Worm (Caenorhabditis elegans) whole organism, L1 larva: ENCODE results near the gene dap-3.

Experiments used
- C34B4.2 ChIP-seq: sonication (generic microtip); optimal IDR thresholded peaks from 2 replicates; lab custom pipeline; 2017; ENCODE audit warnings: mild to moderate bottlenecking, missing genetic modification characterization, missing compliant biosample characterization
- alr-1 ChIP-seq: fragments of 200-800 bp; sonication (Bioruptor generic); optimal IDR thresholded peaks from 2 replicates; lab custom pipeline; 2018; ENCODE audit warnings: borderline replicate concordance, mild to moderate bottlenecking, missing genetic modification characterization, missing compliant biosample characterization
- aly-2 ChIP-seq: fragments of 150-350 bp; optimal IDR thresholded peaks from 2 replicates; lab custom pipeline; 2014; ENCODE audit warnings: missing biosample characterization, missing genetic modification characterization
- ama-1 ChIP-seq: fragments of 150-350 bp; optimal IDR thresholded peaks from 2 replicates; lab custom pipeline; 2014
- ceh-63 ChIP-seq: fragments of 200-800 bp; sonication (Bioruptor generic); optimal IDR thresholded peaks from 2 replicates; lab custom pipeline; 2018; ENCODE audit warnings: mild to moderate bottlenecking, missing genetic modification characterization, missing compliant biosample characterization
- ceh-8 ChIP-seq: fragments of 200-800 bp; sonication (Bioruptor generic); optimal IDR thresholded peaks from 2 replicates; lab custom pipeline; 2018; ENCODE audit warnings: mild to moderate bottlenecking, missing genetic modification characterization, moderate library complexity, missing compliant biosample characterization
- ceh-90 ChIP-seq: sonication (generic microtip); optimal IDR thresholded peaks from 2 replicates; lab custom pipeline; 2016; ENCODE audit warnings: missing genetic modification characterization, missing compliant biosample characterization
- efl-1 ChIP-seq, 4 experiments: fragments of 150-350 bp; optimal IDR thresholded peaks in 3 of 4; peaks in 1 of 4; 1 replicate in 1 of 4; 2 replicates in 3 of 4; lab custom pipeline; 2014; ENCODE audit warnings: missing biosample characterization in 2 of 4, missing genetic modification characterization in 2 of 4, missing genetic modification reagents in 2 of 4
- efl-3 ChIP-seq: fragments of 200-800 bp; sonication (Bioruptor generic); optimal IDR thresholded peaks from 2 replicates; lab custom pipeline; 2018; ENCODE audit warnings: mild to moderate bottlenecking, missing genetic modification characterization, missing compliant biosample characterization
- fkh-10 ChIP-seq: sonication (generic microtip); optimal IDR thresholded peaks from 2 replicates; lab custom pipeline; 2017; ENCODE audit warnings: missing biosample characterization, missing genetic modification reagents, missing genetic modification characterization
- hlh-17 ChIP-seq: fragments of 200-800 bp; sonication (Bioruptor generic); optimal IDR thresholded peaks from 2 replicates; lab custom pipeline; 2018; ENCODE audit warnings: missing genetic modification characterization, mild to moderate bottlenecking, missing compliant biosample characterization, moderate library complexity, borderline replicate concordance
- irx-1 ChIP-seq: sonication (generic microtip); optimal IDR thresholded peaks from 2 replicates; lab custom pipeline; 2016; ENCODE audit warnings: missing genetic modification characterization, missing compliant biosample characterization
- lin-13 ChIP-seq: fragments of 150-350 bp; optimal IDR thresholded peaks from 2 replicates; lab custom pipeline; 2014; ENCODE audit warnings: missing biosample characterization, missing genetic modification reagents, missing genetic modification characterization
- lin-14 ChIP-seq: fragments of 200-800 bp; sonication (Bioruptor generic); optimal IDR thresholded peaks from 2 replicates; lab custom pipeline; 2018; ENCODE audit warnings: mild to moderate bottlenecking, missing genetic modification characterization, moderate library complexity, missing compliant biosample characterization
- lin-35 ChIP-seq, 2 experiments: fragments of 150-350 bp; optimal IDR thresholded peaks; 2 replicates each; lab custom pipeline; 2014; ENCODE audit warnings: missing biosample characterization in 2 of 2, missing genetic modification characterization in 2 of 2, missing genetic modification reagents in 2 of 2
- lin-39 ChIP-seq: fragments of 150-350 bp; optimal IDR thresholded peaks from 2 replicates; lab custom pipeline; 2014; ENCODE audit warnings: missing biosample characterization, missing genetic modification reagents, missing genetic modification characterization
- lir-3 ChIP-seq: sonication (generic microtip); optimal IDR thresholded peaks from 2 replicates; lab custom pipeline; 2016; ENCODE audit warnings: mild to moderate bottlenecking, missing genetic modification characterization, moderate library complexity, missing compliant biosample characterization; ENCODE audit not compliant: poor library complexity
- lsy-2 ChIP-seq, 2 experiments: fragments of 150-350 bp; optimal IDR thresholded peaks; 2 replicates each; lab custom pipeline; 2014; ENCODE audit warnings: missing biosample characterization in 2 of 2, missing genetic modification characterization in 2 of 2
- mep-1 ChIP-seq: fragments of 150-350 bp; optimal IDR thresholded peaks from 2 replicates; lab custom pipeline; 2014; ENCODE audit warnings: missing biosample characterization, missing genetic modification characterization
- nhr-20 ChIP-seq: sonication (generic microtip); optimal IDR thresholded peaks from 2 replicates; lab custom pipeline; 2016; ENCODE audit warnings: mild to moderate bottlenecking, missing genetic modification characterization, missing compliant biosample characterization
- nhr-71 ChIP-seq: sonication (generic microtip); optimal IDR thresholded peaks from 2 replicates; lab custom pipeline; 2016; ENCODE audit warnings: mild to moderate bottlenecking, missing genetic modification characterization, moderate library complexity, missing compliant biosample characterization
- nhr-77 ChIP-seq: fragments of 150-350 bp; optimal IDR thresholded peaks from 2 replicates; lab custom pipeline; 2014; ENCODE audit warnings: missing biosample characterization, missing genetic modification characterization
- nhr-84 ChIP-seq: sonication (generic microtip); optimal IDR thresholded peaks from 2 replicates; lab custom pipeline; 2017; ENCODE audit warnings: missing biosample characterization, missing genetic modification characterization
- nhr-85 ChIP-seq: sonication (generic microtip); peaks from one replicate; lab custom pipeline; 2016; ENCODE audit warnings: missing genetic modification characterization, inconsistent platforms, missing compliant biosample characterization
- nhr-90 ChIP-seq: sonication (generic microtip); optimal IDR thresholded peaks from 2 replicates; lab custom pipeline; 2016; ENCODE audit warnings: mild to moderate bottlenecking, missing genetic modification characterization, missing compliant biosample characterization; ENCODE audit not compliant: poor library complexity
- pag-3 ChIP-seq: sonication (generic microtip); optimal IDR thresholded peaks from 2 replicates; lab custom pipeline; 2017; ENCODE audit warnings: missing genetic modification characterization, mild to moderate bottlenecking, missing compliant biosample characterization, antibody characterized with exemption, borderline replicate concordance; ENCODE audit not compliant: insufficient read depth
- pqm-1 ChIP-seq: sonication (generic microtip); optimal IDR thresholded peaks from 3 replicates; lab custom pipeline; 2017; ENCODE audit warnings: missing biosample characterization, missing genetic modification characterization
- rnt-1 ChIP-seq: sonication (generic microtip); optimal IDR thresholded peaks from 2 replicates; lab custom pipeline; 2016; ENCODE audit warnings: mild to moderate bottlenecking, missing genetic modification characterization, moderate library complexity, missing compliant biosample characterization
- skn-1 ChIP-seq: fragments of 150-350 bp; optimal IDR thresholded peaks from 2 replicates; lab custom pipeline; 2014; ENCODE audit warnings: missing biosample characterization, missing genetic modification characterization
- sup-37 ChIP-seq: fragments of 200-800 bp; sonication (Bioruptor generic); optimal IDR thresholded peaks from 2 replicates; lab custom pipeline; 2018; ENCODE audit warnings: mild to moderate bottlenecking, missing genetic modification characterization, missing compliant biosample characterization
- tbx-2 ChIP-seq: sonication (generic microtip); optimal IDR thresholded peaks from 2 replicates; lab custom pipeline; 2016; ENCODE audit warnings: missing genetic modification characterization, missing compliant biosample characterization
- unc-130 ChIP-seq: fragments of 150-350 bp; optimal IDR thresholded peaks from 2 replicates; lab custom pipeline; 2017; ENCODE audit warnings: missing biosample characterization, missing genetic modification characterization, inconsistent platforms
- unc-30 ChIP-seq: sonication (generic microtip); optimal IDR thresholded peaks from 2 replicates; lab custom pipeline; 2017; ENCODE audit warnings: missing biosample characterization, missing genetic modification characterization
- unc-86 ChIP-seq: sonication (generic microtip); optimal IDR thresholded peaks from 2 replicates; lab custom pipeline; 2016; ENCODE audit warnings: missing genetic modification characterization, missing compliant biosample characterization
- xbp-1 ChIP-seq: sonication (generic microtip); optimal IDR thresholded peaks from 2 replicates; lab custom pipeline; 2016; ENCODE audit warnings: missing genetic modification characterization, missing compliant biosample characterization
- ztf-4 ChIP-seq: fragments of 150-350 bp; optimal IDR thresholded peaks from 2 replicates; lab custom pipeline; 2014; ENCODE audit warnings: missing biosample characterization, missing genetic modification characterization

Gene dap-3

ce11 chrII:10542654-10543456 lies 38.1 kb upstream of the dap-3 start (continued):
- no peak for TF ChIP-seq efl-3 (GFP tag; lab: Kevin White, UChicago)
- no peak for TF ChIP-seq tbx-2 (tag; lab: Kevin White, UChicago)
- TF ChIP-seq pag-3 (tag; lab: Kevin White, UChicago) = no peak

- TF ChIP-seq efl-1 (optimal IDR thresholded peaks at IDR 0.05; lab: Kevin White, UChicago) (no peak), efl-1 (GFP tag; optimal IDR thresholded peaks at IDR 0.05 in 1 of 2; lab: Kevin White, UChicago) (peak in 1 of 2 experiments; percentile 93), lsy-2 (tag; optimal IDR thresholded peaks at IDR 0.05; lab: Kevin White, UChicago) (no peak), rnt-1 (tag; lab: Kevin White, UChicago) (no peak), ama-1 (lab: Kevin White, UChicago) (peak; percentile 78), lin-14 (peak; percentile 3), C34B4.2 (tag; lab: Kevin White, UChicago) (no peak), nhr-77 (tag; lab: Kevin White, UChicago) (no peak), hlh-17 (GFP tag; lab: Kevin White, UChicago) (no peak), ceh-8 (GFP tag; lab: Kevin White, UChicago) (peak; percentile 30), lin-35 (GFP tag; optimal IDR thresholded peaks at IDR 0.05; lab: Kevin White, UChicago) (peak in 1 of 2 experiments; percentile 33), lir-3 (tag; lab: Kevin White, UChicago) (no peak), nhr-71 (tag; lab: Kevin White, UChicago) (peak; percentile 10), unc-30 (tag; lab: Kevin White, UChicago) (no peak), nhr-85 (tag; lab: Kevin White, UChicago) (peak; percentile 35), unc-86 (tag; lab: Kevin White, UChicago) (no peak), ztf-4 (tag; lab: Kevin White, UChicago) (peak; percentile 69), ceh-63 (GFP tag; lab: Kevin White, UChicago) (no peak), fkh-10 (no peak), alr-1 (no peak), mep-1 (peak; percentile 6), efl-3 (GFP tag; lab: Kevin White, UChicago) (no peak)
Measured at ce11 chrII:10543457-10544137, 37.3 kb upstream of the dap-3 start.

- TF ChIP-seq lin-13 (GFP tag; lab: Kevin White, UChicago) = no peak
- TF ChIP-seq skn-1 (tag; lab: Kevin White, UChicago) = no peak
- TF ChIP-seq nhr-84 = no peak
- TF ChIP-seq unc-130 (tag; lab: Kevin White, UChicago) = no peak
- peak; percentile 33 for TF ChIP-seq nhr-85 (tag; lab: Kevin White, UChicago)
- no peak for TF ChIP-seq xbp-1 (tag; lab: Kevin White, UChicago)
- no peak for TF ChIP-seq sup-37 (GFP tag; lab: Kevin White, UChicago)
- no peak for TF ChIP-seq lin-39
- no peak for TF ChIP-seq alr-1
- TF ChIP-seq irx-1 = no peak
- peak; percentile 7 for TF ChIP-seq ama-1 (lab: Kevin White, UChicago)
- no peak for TF ChIP-seq ceh-90 (tag; lab: Kevin White, UChicago)
Measured at ce11 chrII:10544374-10544908, 36.5 kb upstream of the dap-3 start.

ce11 chrII:10545213-10545612 lies 35.7 kb upstream of the dap-3 start:
- TF ChIP-seq aly-2 (tag; lab: Kevin White, UChicago) (peak; percentile 7), nhr-20 (tag; lab: Kevin White, UChicago) (no peak), ama-1 (lab: Kevin White, UChicago) (peak; percentile 60), efl-1 (optimal IDR thresholded peaks at IDR 0.05; lab: Kevin White, UChicago) (no peak), efl-1 (GFP tag; optimal IDR thresholded peaks at IDR 0.05 in 1 of 2; lab: Kevin White, UChicago) (peak in 1 of 2 experiments; percentile 87), lin-35 (GFP tag; optimal IDR thresholded peaks at IDR 0.05; lab: Kevin White, UChicago) (peak in 1 of 2 experiments; percentile 23), pqm-1 (no peak), irx-1 (peak; percentile 9), rnt-1 (tag; lab: Kevin White, UChicago) (peak; percentile 21), nhr-71 (tag; lab: Kevin White, UChicago) (no peak), nhr-90 (tag; lab: Kevin White, UChicago) (peak; percentile 4)
